Comparison of ENCODE assay signal across 2 fruit fly cellular contexts in the genomic region with DNA sequence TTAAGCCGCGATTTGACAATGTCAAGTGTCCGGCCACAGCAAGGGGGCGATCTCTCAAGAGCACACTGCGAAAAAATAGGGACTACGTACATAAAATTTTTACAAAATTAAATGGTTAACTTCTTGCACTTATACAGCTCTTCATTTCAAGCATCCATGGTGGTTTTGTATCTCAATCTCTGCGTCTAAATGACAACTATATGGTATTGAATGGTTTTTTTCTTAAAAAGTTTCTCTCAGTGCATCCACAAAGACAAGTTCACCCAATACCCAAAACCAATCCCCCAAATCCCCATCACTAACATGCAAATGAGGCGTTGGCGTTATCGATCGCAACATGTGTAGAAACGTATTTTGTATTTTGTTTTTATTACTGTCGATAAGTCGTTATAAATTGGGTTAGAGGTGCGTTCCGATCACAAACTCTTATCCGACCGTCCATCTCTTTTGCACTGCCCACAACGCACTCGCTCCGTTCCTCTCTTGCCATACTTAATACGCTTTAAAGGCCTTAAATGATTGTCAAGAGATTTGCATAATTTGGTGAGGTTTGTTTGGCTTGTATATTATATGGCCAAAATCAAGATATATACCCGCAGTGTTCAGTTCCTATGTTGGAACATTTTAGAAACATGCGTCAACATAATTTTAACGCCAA.
TF ChIP-seq lines count a peak whose summit lies in the region.

No protein-coding gene starts in this region.

TF ChIP-seq in whole organism, embryonic, 481 proteins besides CTCF, POLR2A, EP300 and RAD21 (continued from another document and continues in another):
- TF ChIP-seq CG9876 (GFP tag; optimal IDR thresholded peaks at IDR 0.05; lab: Kevin White, UChicago) (peak; percentile 23), ash1 (GFP tag; optimal IDR thresholded peaks at IDR 0.05; lab: Kevin White, UChicago) (no peak), Doc2 (GFP tag; IDR thresholded peaks at IDR 0.05; lab: Robert Waterston, UW) (0 out of 2 replicates have a peak, but pooled peaks have one; percentile 35), CG14965 (GFP tag; optimal IDR thresholded peaks at IDR 0.05; lab: Kevin White, UChicago; ENCODE audit: borderline replicate concordance) (no peak), bsh (GFP tag; optimal IDR thresholded peaks at IDR 0.05; lab: Kevin White, UChicago) (peak in 1 of 2 experiments; percentile 80), C15 (GFP tag; IDR thresholded peaks at IDR 0.05; lab: Robert Waterston, UW) (0 out of 3 replicates have a peak, but pooled peaks have one; percentile 13), H2.0 (GFP tag; IDR thresholded peaks at IDR 0.05; lab: Robert Waterston, UW) (peak; percentile 72), sima (GFP tag; optimal IDR thresholded peaks at IDR 0.05; lab: Kevin White, UChicago) (peak; percentile 54), ems (GFP tag; optimal IDR thresholded peaks at IDR 0.05; lab: Kevin White, UChicago) (peak; percentile 84), abd-A (tag; optimal IDR thresholded peaks at IDR 0.05; lab: Kevin White, UChicago) (peak; percentile 92), MTF-1 (GFP tag; optimal IDR thresholded peaks at IDR 0.05; lab: Kevin White, UChicago; ENCODE audit: borderline replicate concordance) (peak; percentile 47), Mad (GFP tag; optimal IDR thresholded peaks at IDR 0.05; lab: Kevin White, UChicago) (peak; percentile 32), pum (GFP tag; optimal IDR thresholded peaks at IDR 0.05; lab: Kevin White, UChicago) (peak; percentile 81), gro (GFP tag; optimal IDR thresholded peaks at IDR 0.05; lab: Kevin White, UChicago) (peak; percentile 66), ranshi (GFP tag; IDR thresholded peaks at IDR 0.05; lab: Robert Waterston, UW) (peak; percentile 67), Optix (GFP tag; IDR thresholded peaks at IDR 0.05; lab: Robert Waterston, UW) (peak; percentile 79), CG42726 (GFP tag; IDR thresholded peaks at IDR 0.05; lab: Robert Waterston, UW; ENCODE audit: partially characterized antibody) (no peak), D (optimal IDR thresholded peaks at IDR 0.05; lab: Kevin White, UChicago) (no peak), D (GFP tag; optimal IDR thresholded peaks at IDR 0.05; lab: Kevin White, UChicago) (peak; percentile 60), Mes4 (GFP tag; optimal IDR thresholded peaks at IDR 0.05; lab: Kevin White, UChicago) (peak; percentile 29), grau (tag; optimal IDR thresholded peaks at IDR 0.05; lab: Kevin White, UChicago) (peak; percentile 74), lola (GFP tag; optimal IDR thresholded peaks at IDR 0.05; lab: Kevin White, UChicago) (peak in 1 of 3 experiments; percentile 69), pb (GFP tag; optimal IDR thresholded peaks at IDR 0.05; lab: Kevin White, UChicago) (peak; percentile 79), tin (GFP tag; optimal IDR thresholded peaks at IDR 0.05; lab: Kevin White, UChicago) (peak; percentile 80), CG10147 (GFP tag; optimal IDR thresholded peaks at IDR 0.05; lab: Kevin White, UChicago) (peak; percentile 67), CG18599 (GFP tag; optimal IDR thresholded peaks at IDR 0.05; lab: Kevin White, UChicago) (peak; percentile 68), Poxn (GFP tag; IDR thresholded peaks at IDR 0.05; lab: Robert Waterston, UW) (no peak), wor (GFP tag; IDR thresholded peaks at IDR 0.05; lab: Robert Waterston, UW) (peak; percentile 67; the same call in 1 of the 2 replicates), CG15269 (tag; optimal IDR thresholded peaks at IDR 0.05; lab: Kevin White, UChicago) (peak; percentile 74), CG8388 (GFP tag; optimal IDR thresholded peaks at IDR 0.05; lab: Kevin White, UChicago) (peak; percentile 74), NFAT (GFP tag; IDR thresholded peaks at IDR 0.05; lab: Robert Waterston, UW) (peak; percentile 73), CG15601 (tag; optimal IDR thresholded peaks at IDR 0.05; lab: Kevin White, UChicago) (peak; percentile 68), CG8290 (GFP tag; optimal IDR thresholded peaks at IDR 0.05; lab: Kevin White, UChicago) (peak; percentile 53), CG8290 (tag; optimal IDR thresholded peaks at IDR 0.05; lab: Kevin White, UChicago) (peak in 1 of 2 experiments; percentile 65), CG1024 (GFP tag; IDR thresholded peaks at IDR 0.05; lab: Robert Waterston, UW) (peak; percentile 72), sim (GFP tag; IDR thresholded peaks at IDR 0.05; lab: Robert Waterston, UW) (peak; percentile 60; the same call in 1 of the 2 replicates), kay (GFP tag; optimal IDR thresholded peaks at IDR 0.05; lab: Kevin White, UChicago) (peak; percentile 51), CG12236 (GFP tag; optimal IDR thresholded peaks at IDR 0.05; lab: Kevin White, UChicago) (peak; percentile 50), CG8281 (tag; optimal IDR thresholded peaks at IDR 0.05; lab: Kevin White, UChicago) (peak; percentile 21), ab (GFP tag; optimal IDR thresholded peaks at IDR 0.05; lab: Kevin White, UChicago) (no peak), CG9797 (GFP tag; optimal IDR thresholded peaks at IDR 0.05; lab: Kevin White, UChicago) (no peak), schlank (tag; optimal IDR thresholded peaks at IDR 0.05; lab: Kevin White, UChicago) (peak; percentile 12), CG9437 (GFP tag; optimal IDR thresholded peaks at IDR 0.05; lab: Kevin White, UChicago) (peak; percentile 52), B-H1 (GFP tag; IDR thresholded peaks at IDR 0.05; lab: Robert Waterston, UW) (peak; percentile 74), CG11504 (tag; optimal IDR thresholded peaks at IDR 0.05; lab: Kevin White, UChicago) (peak; percentile 85), cas (GFP tag; IDR thresholded peaks at IDR 0.05; lab: Robert Waterston, UW) (0 out of 2 replicates have a peak, but pooled peaks have one; percentile 33), cg (GFP tag; optimal IDR thresholded peaks at IDR 0.05; lab: Kevin White, UChicago) (no peak), CG12104 (GFP tag; optimal IDR thresholded peaks at IDR 0.05; lab: Kevin White, UChicago) (peak; percentile 64), gcm (GFP tag; optimal IDR thresholded peaks at IDR 0.05; lab: Kevin White, UChicago) (peak; percentile 52), hkb (optimal IDR thresholded peaks at IDR 0.05; lab: Kevin White, UChicago) (no peak), hkb (GFP tag; IDR thresholded peaks at IDR 0.05; lab: Robert Waterston, UW) (peak; percentile 84), CG2889 (GFP tag; IDR thresholded peaks at IDR 0.05; lab: Robert Waterston, UW) (no peak), CG10959 (GFP tag; IDR thresholded peaks at IDR 0.05; lab: Robert Waterston, UW) (peak; percentile 69), CG2712 (tag; optimal IDR thresholded peaks at IDR 0.05; lab: Kevin White, UChicago) (peak; percentile 86), Elba2 (GFP tag; optimal IDR thresholded peaks at IDR 0.05; lab: Kevin White, UChicago) (no peak), nerfin-2 (GFP tag; IDR thresholded peaks at IDR 0.05; lab: Robert Waterston, UW; ENCODE audit: partially characterized antibody) (no peak), tgo (GFP tag; IDR thresholded peaks at IDR 0.05; lab: Robert Waterston, UW) (peak; percentile 79), pnt (GFP tag; optimal IDR thresholded peaks at IDR 0.05; lab: Kevin White, UChicago) (peak; percentile 82), HHEX (GFP tag; optimal IDR thresholded peaks at IDR 0.05; lab: Kevin White, UChicago) (peak; percentile 67), CG6272 (GFP tag; IDR thresholded peaks at IDR 0.05; lab: Robert Waterston, UW) (peak; percentile 44; the same call in 1 of the 2 replicates)

TF ChIP-seq in whole organism, prepupa, 60 proteins besides CTCF, POLR2A, EP300 and RAD21 (continued from another document):
- peak; percentile 69 for TF ChIP-seq Hr39 (GFP tag; optimal IDR thresholded peaks at IDR 0.05; lab: Kevin White, UChicago)
- TF ChIP-seq CG32006 (GFP tag; optimal IDR thresholded peaks at IDR 0.05; lab: Kevin White, UChicago): no peak
- peak; percentile 66 for TF ChIP-seq topi (GFP tag; optimal IDR thresholded peaks at IDR 0.05; lab: Kevin White, UChicago)
- TF ChIP-seq Ets96B (tag; optimal IDR thresholded peaks at IDR 0.05; lab: Kevin White, UChicago): no peak
- TF ChIP-seq Lpt (GFP tag; optimal IDR thresholded peaks at IDR 0.05; lab: Kevin White, UChicago): no peak
- no peak for TF ChIP-seq dac (GFP tag; optimal IDR thresholded peaks at IDR 0.05; lab: Kevin White, UChicago)
- TF ChIP-seq CG16779 (tag; optimal IDR thresholded peaks at IDR 0.05; lab: Kevin White, UChicago): no peak
- TF ChIP-seq CG6792 (GFP tag; optimal IDR thresholded peaks at IDR 0.05; lab: Kevin White, UChicago): peak; percentile 24
- TF ChIP-seq CG15336 (GFP tag; IDR thresholded peaks at IDR 0.05; lab: Robert Waterston, UW): 0 out of 2 replicates have a peak, but pooled peaks have one; percentile 15
- TF ChIP-seq vri (GFP tag; optimal IDR thresholded peaks at IDR 0.05; lab: Kevin White, UChicago): peak; percentile 39
- no peak for TF ChIP-seq Blimp-1 (GFP tag; optimal IDR thresholded peaks at IDR 0.05; lab: Kevin White, UChicago)
- TF ChIP-seq CG10631 (GFP tag; optimal IDR thresholded peaks at IDR 0.05; lab: Kevin White, UChicago): no peak
- peak; percentile 70 for TF ChIP-seq Met (GFP tag; optimal IDR thresholded peaks at IDR 0.05; lab: Kevin White, UChicago)
- TF ChIP-seq Eip78C (GFP tag; lab: Kevin White, UChicago): peak; percentile 66
- TF ChIP-seq Ets21C (GFP tag; optimal IDR thresholded peaks at IDR 0.05; lab: Kevin White, UChicago): peak; percentile 35
- TF ChIP-seq lz (GFP tag; optimal IDR thresholded peaks at IDR 0.05; lab: Kevin White, UChicago): peak; percentile 53
- TF ChIP-seq Sox102F (GFP tag; optimal IDR thresholded peaks at IDR 0.05; lab: Kevin White, UChicago): peak; percentile 50
- TF ChIP-seq fd85E (GFP tag; optimal IDR thresholded peaks at IDR 0.05; lab: Kevin White, UChicago): no peak
- TF ChIP-seq OdsH (GFP tag; optimal IDR thresholded peaks at IDR 0.05; lab: Kevin White, UChicago): peak; percentile 36
- TF ChIP-seq ss (GFP tag; optimal IDR thresholded peaks at IDR 0.05; lab: Kevin White, UChicago): no peak
- TF ChIP-seq fkh (GFP tag; optimal IDR thresholded peaks at IDR 0.05; lab: Kevin White, UChicago): no peak
- TF ChIP-seq CG31627 (GFP tag; optimal IDR thresholded peaks at IDR 0.05; lab: Kevin White, UChicago): peak; percentile 70
- no peak for TF ChIP-seq CG6276 (GFP tag; optimal IDR thresholded peaks at IDR 0.05; lab: Kevin White, UChicago)
- no peak for TF ChIP-seq Sox14 (GFP tag; optimal IDR thresholded peaks at IDR 0.05; lab: Kevin White, UChicago)
- no peak for TF ChIP-seq CG11294 (GFP tag; IDR thresholded peaks at IDR 0.05; lab: Robert Waterston, UW)
- TF ChIP-seq Eip75B (GFP tag; optimal IDR thresholded peaks at IDR 0.05; lab: Kevin White, UChicago): no peak
- TF ChIP-seq CG8632 (GFP tag; optimal IDR thresholded peaks at IDR 0.05; lab: Kevin White, UChicago): peak; percentile 26
- TF ChIP-seq CG11902 (GFP tag; optimal IDR thresholded peaks at IDR 0.05; lab: Kevin White, UChicago): peak; percentile 6
- TF ChIP-seq CG4318 (GFP tag; optimal IDR thresholded peaks at IDR 0.05; lab: Kevin White, UChicago): no peak
- no peak for TF ChIP-seq CG8119 (GFP tag; IDR thresholded peaks at IDR 0.05; lab: Robert Waterston, UW)
- TF ChIP-seq fd59A (GFP tag; optimal IDR thresholded peaks at IDR 0.05; lab: Kevin White, UChicago): no peak
- TF ChIP-seq achi (GFP tag; optimal IDR thresholded peaks at IDR 0.05; lab: Kevin White, UChicago): peak; percentile 16
- TF ChIP-seq salr (GFP tag; optimal IDR thresholded peaks at IDR 0.05; lab: Kevin White, UChicago): no peak
- peak; percentile 17 for TF ChIP-seq acj6 (GFP tag; optimal IDR thresholded peaks at IDR 0.05; lab: Kevin White, UChicago)
- TF ChIP-seq CG3032 (tag; optimal IDR thresholded peaks at IDR 0.05; lab: Kevin White, UChicago): no peak
- TF ChIP-seq cyc (GFP tag; optimal IDR thresholded peaks at IDR 0.05; lab: Kevin White, UChicago): peak; percentile 53
- TF ChIP-seq eg (GFP tag; IDR thresholded peaks at IDR 0.05; lab: Robert Waterston, UW): no peak
- TF ChIP-seq CG6163 (GFP tag; IDR thresholded peaks at IDR 0.05; lab: Robert Waterston, UW): peak; percentile 16; the same call in 1 of the 3 replicates
